Worm (Caenorhabditis elegans) whole organism, L2 larva: ENCODE results near the gene lin-48.

Source experiments
- R02D3.7 ChIP-seq: fragments of 150-350 bp; optimal IDR thresholded peaks from 2 replicates; lab custom pipeline; 2014; ENCODE audit warnings: missing biosample characterization, missing genetic modification characterization
- aly-2 ChIP-seq: fragments of 150-350 bp; optimal IDR thresholded peaks from 2 replicates; lab custom pipeline; 2014; ENCODE audit warnings: missing biosample characterization, missing genetic modification characterization
- ceh-82 ChIP-seq: fragments of 150-350 bp; optimal IDR thresholded peaks from 2 replicates; lab custom pipeline; 2014; ENCODE audit warnings: missing biosample characterization, missing genetic modification characterization
- elt-3 ChIP-seq: sonication (generic microtip); optimal IDR thresholded peaks from 2 replicates; lab custom pipeline; 2017; ENCODE audit warnings: missing biosample characterization, missing genetic modification characterization
- nhr-11 ChIP-seq: fragments of 150-350 bp; optimal IDR thresholded peaks from 2 replicates; lab custom pipeline; 2014; ENCODE audit warnings: missing biosample characterization, missing genetic modification characterization
- unc-62 ChIP-seq: fragments of 150-350 bp; optimal IDR thresholded peaks from 2 replicates; lab custom pipeline; 2014; ENCODE audit warnings: missing biosample characterization, missing genetic modification reagents, missing genetic modification characterization
- ztf-1 ChIP-seq: fragments of 200-800 bp; sonication (Bioruptor generic); conservative IDR thresholded peaks from 2 replicates; pipeline ENCODE4 v1.3.6; 2022; ENCODE audit warnings: missing genetic modification characterization, missing compliant biosample characterization

DNA sequence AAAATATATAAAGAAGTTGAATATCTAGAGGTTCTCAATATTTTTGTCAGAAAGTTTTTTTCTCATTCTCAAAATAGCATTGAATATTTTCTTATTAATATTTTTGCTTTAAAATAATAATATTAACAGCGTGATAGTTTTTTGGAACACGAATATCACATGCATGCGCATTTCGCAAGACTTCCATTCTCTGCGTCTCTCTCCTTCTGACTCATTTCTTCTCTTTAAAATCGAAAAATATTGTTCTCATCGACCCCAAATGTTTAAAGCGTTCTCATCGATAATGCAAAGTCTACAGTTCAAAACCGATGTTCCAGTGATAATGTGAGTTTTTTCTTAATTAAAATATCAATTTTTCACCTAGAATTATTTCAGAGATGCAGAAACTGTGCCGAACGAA is 41.8 kb upstream of the lin-48 start, which contains the start of gene C14B1.3:
- TF ChIP-seq aly-2 (tag; lab: Kevin White, UChicago) = no peak
- no peak for TF ChIP-seq unc-62 (GFP tag; lab: Kevin White, UChicago)
- no peak for TF ChIP-seq ceh-82 (tag; lab: Kevin White, UChicago)
- no peak for TF ChIP-seq nhr-11 (tag; lab: Kevin White, UChicago)
- no peak for TF ChIP-seq elt-3 (tag; lab: Kevin White, UChicago)
- no peak for TF ChIP-seq R02D3.7 (tag; lab: Kevin White, UChicago)
- no peak for TF ChIP-seq ztf-1 (GFP tag; lab: Robert Waterston, UW)
